Fruit fly (Drosophila melanogaster) whole organism, prepupa: ENCODE measurements around the gene Pgant8.

ENCODE experiments used
- CG6276 ChIP-seq: fragments of 200-800 bp; sonication (Bioruptor generic); optimal IDR thresholded peaks from 2 replicates; lab custom pipeline; 2017; ENCODE audit warnings: missing biosample characterization, mild to moderate bottlenecking, missing genetic modification characterization
- CG8319 ChIP-seq: fragments of 200-800 bp; sonication (Bioruptor generic); optimal IDR thresholded peaks from 3 replicates; lab custom pipeline; 2016; ENCODE audit warnings: missing biosample characterization, missing genetic modification characterization
- CG8632 ChIP-seq: fragments of 200-800 bp; sonication (Bioruptor generic); optimal IDR thresholded peaks from 3 replicates; lab custom pipeline; 2016; ENCODE audit warnings: missing biosample characterization, missing genetic modification characterization
- Gug ChIP-seq: fragments of 200-800 bp; sonication (Bioruptor generic); IDR thresholded peaks from 2 replicates; pipeline ENCODE4 v1.3.6; 2022; ENCODE audit warnings: missing biosample characterization, missing genetic modification characterization
- Hr39 ChIP-seq: fragments of 200-800 bp; sonication (Bioruptor generic); optimal IDR thresholded peaks from 2 replicates; lab custom pipeline; 2016; ENCODE audit warnings: missing biosample characterization, missing genetic modification characterization
- Lpt ChIP-seq: fragments of 200-800 bp; sonication (Bioruptor generic); optimal IDR thresholded peaks from 3 replicates; lab custom pipeline; 2016; ENCODE audit warnings: missing biosample characterization, missing genetic modification characterization
- Met ChIP-seq: fragments of 200-800 bp; sonication (Bioruptor generic); optimal IDR thresholded peaks from 3 replicates; lab custom pipeline; 2016; ENCODE audit warnings: missing biosample characterization, missing genetic modification characterization
- Smox ChIP-seq: fragments of 200-800 bp; sonication (Bioruptor generic); optimal IDR thresholded peaks from 3 replicates; lab custom pipeline; 2016; ENCODE audit warnings: missing biosample characterization, missing genetic modification characterization
- Sox15 ChIP-seq: fragments of 200-800 bp; sonication (Bioruptor generic); optimal IDR thresholded peaks from 3 replicates; lab custom pipeline; 2016; ENCODE audit warnings: missing biosample characterization, missing genetic modification characterization
- cyc ChIP-seq: fragments of 200-800 bp; sonication (Bioruptor generic); optimal IDR thresholded peaks from 3 replicates; lab custom pipeline; 2016; ENCODE audit warnings: missing biosample characterization, missing genetic modification characterization
- esn ChIP-seq: fragments of 200-800 bp; sonication (Bioruptor generic); optimal IDR thresholded peaks from 2 replicates; lab custom pipeline; 2016; ENCODE audit warnings: missing biosample characterization, mild to moderate bottlenecking, missing genetic modification characterization, moderate library complexity
- svp ChIP-seq: fragments of 200-800 bp; sonication (Bioruptor generic); peaks from one replicate; lab custom pipeline; 2016; ENCODE audit warnings: missing biosample characterization, missing genetic modification characterization

DNA sequence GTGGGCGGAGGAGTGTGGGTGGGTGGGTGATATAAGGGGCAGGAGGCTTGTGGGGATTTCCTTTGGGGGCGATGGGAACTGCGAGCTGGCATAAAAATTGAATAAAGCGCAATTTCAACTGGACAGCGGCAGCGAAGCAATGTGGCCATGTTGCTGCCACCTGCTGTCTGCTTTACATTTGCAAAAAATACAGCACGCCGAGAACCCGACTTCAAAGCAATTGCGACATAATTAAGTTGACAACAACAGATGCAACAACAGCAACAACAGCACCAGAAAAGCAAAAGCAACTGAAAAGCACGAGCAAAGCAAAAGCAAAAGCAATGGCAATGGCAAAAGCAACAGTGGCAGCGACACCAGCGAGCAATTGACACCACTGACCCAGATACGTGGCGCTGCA lies 24.5 kb downstream of the Pgant8 start:
- TF ChIP-seq Sox15 (GFP tag; lab: Kevin White, UChicago) (no peak), Met (no peak), Gug (no peak), Lpt (GFP tag; lab: Kevin White, UChicago) (no peak), Hr39 (GFP tag; lab: Kevin White, UChicago) (no peak), esn (GFP tag; lab: Kevin White, UChicago) (no peak), CG8632 (no peak), Smox (no peak), CG6276 (GFP tag; lab: Kevin White, UChicago) (no peak), svp (GFP tag; lab: Kevin White, UChicago) (no peak), CG8319 (GFP tag; lab: Kevin White, UChicago) (no peak), cyc (GFP tag; lab: Kevin White, UChicago) (no peak)
